Fruit fly (Drosophila melanogaster): ENCODE measurements around the gene CG32547.

DNA sequence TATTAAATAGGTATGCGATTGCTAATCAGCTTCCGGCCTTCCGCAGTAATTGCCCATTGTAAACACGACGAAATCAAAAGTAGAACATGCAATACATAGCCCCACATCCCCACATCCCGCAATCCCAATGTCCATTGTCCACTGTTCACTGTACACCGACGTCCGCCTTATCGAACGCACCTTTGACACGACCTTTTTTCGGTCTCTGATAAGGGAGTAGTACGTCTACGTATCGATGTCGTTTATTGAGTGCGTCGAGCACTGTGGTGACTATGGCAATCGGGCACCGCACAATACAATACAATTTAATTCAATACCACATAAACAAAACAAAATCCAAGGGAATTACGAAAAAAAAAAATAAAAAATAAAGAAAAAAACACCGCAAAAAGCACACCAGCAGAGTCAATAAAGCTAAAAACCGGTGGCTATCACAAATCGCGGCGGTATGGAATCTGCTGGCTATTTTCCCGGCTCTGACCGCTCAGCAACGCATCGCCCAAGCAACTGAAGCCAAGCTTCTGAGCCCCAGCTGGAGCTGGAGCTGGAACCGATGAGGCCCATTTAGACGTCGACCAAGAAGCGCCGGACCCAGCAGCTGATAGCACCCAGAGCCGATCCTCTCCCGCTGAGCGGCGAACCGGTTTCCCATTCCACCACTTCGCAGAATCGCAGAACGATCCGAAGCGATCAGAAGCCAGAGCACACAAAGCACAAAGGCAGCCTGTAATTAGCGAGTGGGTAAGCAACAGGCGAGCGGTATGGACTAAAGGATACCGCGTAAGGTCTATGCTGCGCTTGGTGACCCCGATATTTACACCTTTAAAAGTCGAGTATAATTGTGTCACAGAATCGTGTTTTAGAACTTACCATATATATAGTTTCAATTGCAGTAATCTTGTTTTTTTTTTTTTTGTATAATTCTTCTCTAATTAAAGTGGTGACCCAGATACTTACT lies 4.3 kb upstream of the CG32547 start, which contains the start of gene Hayan:
- TF ChIP-seq pan (optimal IDR thresholded peaks at IDR 0.05) (peak; percentile 78), psq (optimal IDR thresholded peaks at IDR 0.05) (no peak), EcR (GFP tag; optimal IDR thresholded peaks at IDR 0.05) (no peak), usp (GFP tag; optimal IDR thresholded peaks at IDR 0.05) (no peak), CG8478 (optimal IDR thresholded peaks at IDR 0.05) (no peak)

All from whole organism.